Worm (Caenorhabditis elegans): ENCODE data around the gene atf-6.

Gene atf-6

ce11 chrX:12466769-12467168 lies 14.0 kb upstream of the atf-6 start, which contains the start of gene cdf-2:
Gene cdf-2, minus strand, starts transcription at chrX:12466917.
- TF ChIP-seq hmg-4 (GFP tag; optimal IDR thresholded peaks at IDR 0.05) (no peak), scrt-1 (GFP tag; IDR thresholded peaks at IDR 0.05) (no peak), hnd-1 (tag; optimal IDR thresholded peaks at IDR 0.05) (no peak), tbx-11 (GFP tag; IDR thresholded peaks at IDR 0.05) (no peak), ceh-36 (tag; optimal IDR thresholded peaks at IDR 0.05) (no peak), tra-4 (tag; optimal IDR thresholded peaks at IDR 0.05) (no peak), ceh-13 (GFP tag; optimal IDR thresholded peaks at IDR 0.05) (no peak), flt-1 (GFP tag; IDR thresholded peaks at IDR 0.05) (no peak), F13C5.2 (tag; optimal IDR thresholded peaks at IDR 0.05) (no peak), aly-1 (tag; optimal IDR thresholded peaks at IDR 0.05) (no peak), ets-7 (tag; optimal IDR thresholded peaks at IDR 0.05) (no peak), ama-1 (optimal IDR thresholded peaks at IDR 0.05) (no peak), B0310.2 (tag; optimal IDR thresholded peaks at IDR 0.05) (no peak), sea-1 (GFP tag; conservative IDR thresholded peaks at IDR 0.05) (no peak), hmbx-1 (tag; optimal IDR thresholded peaks at IDR 0.05) (no peak), tbx-37 (GFP tag; conservative IDR thresholded peaks at IDR 0.05) (no peak)

- TF ChIP-seq aly-1 (tag; optimal IDR thresholded peaks at IDR 0.05) (no peak), ceh-13 (GFP tag; optimal IDR thresholded peaks at IDR 0.05) (no peak), tbx-37 (GFP tag; conservative IDR thresholded peaks at IDR 0.05) (no peak), scrt-1 (GFP tag; IDR thresholded peaks at IDR 0.05) (no peak), ama-1 (optimal IDR thresholded peaks at IDR 0.05) (no peak), B0310.2 (tag; optimal IDR thresholded peaks at IDR 0.05) (no peak), F13C5.2 (tag; optimal IDR thresholded peaks at IDR 0.05) (no peak), pes-1 (GFP tag; IDR thresholded peaks at IDR 0.05) (no peak), tra-4 (tag; optimal IDR thresholded peaks at IDR 0.05) (no peak), hmg-4 (GFP tag; optimal IDR thresholded peaks at IDR 0.05) (no peak), sea-1 (GFP tag; conservative IDR thresholded peaks at IDR 0.05) (no peak), ceh-36 (tag; optimal IDR thresholded peaks at IDR 0.05) (no peak)
These were observed 13.1 kb upstream of the atf-6 start, which contains the start of gene myo-2 for ce11 chrX:12467660-12468111. Gene myo-2, plus strand, starts transcription at chrX:12468061.

- no peak for TF ChIP-seq B0310.2 (tag; optimal IDR thresholded peaks at IDR 0.05)
- no peak for TF ChIP-seq flt-1 (GFP tag; IDR thresholded peaks at IDR 0.05)
- no peak for TF ChIP-seq sea-1 (GFP tag; conservative IDR thresholded peaks at IDR 0.05)
- TF ChIP-seq F13C5.2 (tag; optimal IDR thresholded peaks at IDR 0.05): no peak
These were observed 10.9 kb upstream of the atf-6 start for ce11 chrX:12469846-12470245.

ce11 chrX:12472232-12472631 lies 8.5 kb upstream of the atf-6 start:
- TF ChIP-seq scrt-1 (GFP tag; IDR thresholded peaks at IDR 0.05) (no peak), ama-1 (optimal IDR thresholded peaks at IDR 0.05) (no peak), ets-7 (tag; optimal IDR thresholded peaks at IDR 0.05) (no peak), tbx-37 (GFP tag; conservative IDR thresholded peaks at IDR 0.05) (no peak), tra-4 (tag; optimal IDR thresholded peaks at IDR 0.05) (no peak), aly-1 (tag; optimal IDR thresholded peaks at IDR 0.05) (no peak)

- TF ChIP-seq hmbx-1 (tag; optimal IDR thresholded peaks at IDR 0.05): no peak
- no peak for TF ChIP-seq ceh-13 (GFP tag; optimal IDR thresholded peaks at IDR 0.05)
These were observed 4.3 kb upstream of the atf-6 start for ce11 chrX:12476412-12476811.

ce11 chrX:12477341-12477740 lies 3.4 kb upstream of the atf-6 start, which contains the start of gene F45E6.1:
Gene F45E6.1, minus strand, starts transcription at chrX:12477441.
- no peak for TF ChIP-seq tbx-11 (GFP tag; IDR thresholded peaks at IDR 0.05)
- TF ChIP-seq tbx-37 (GFP tag; conservative IDR thresholded peaks at IDR 0.05): no peak
- no peak for TF ChIP-seq flt-1 (GFP tag; IDR thresholded peaks at IDR 0.05)
- TF ChIP-seq aly-1 (tag; optimal IDR thresholded peaks at IDR 0.05): no peak
- TF ChIP-seq F13C5.2 (tag; optimal IDR thresholded peaks at IDR 0.05): no peak
- no peak for TF ChIP-seq ceh-36 (tag; optimal IDR thresholded peaks at IDR 0.05)
- TF ChIP-seq hmg-4 (GFP tag; optimal IDR thresholded peaks at IDR 0.05): no peak
- TF ChIP-seq B0310.2 (tag; optimal IDR thresholded peaks at IDR 0.05): no peak
- no peak for TF ChIP-seq tra-4 (tag; optimal IDR thresholded peaks at IDR 0.05)
- TF ChIP-seq sea-1 (GFP tag; conservative IDR thresholded peaks at IDR 0.05): no peak
- no peak for TF ChIP-seq hmbx-1 (tag; optimal IDR thresholded peaks at IDR 0.05)
- no peak for TF ChIP-seq hnd-1 (tag; optimal IDR thresholded peaks at IDR 0.05)
- TF ChIP-seq ceh-13 (GFP tag; optimal IDR thresholded peaks at IDR 0.05): no peak
- TF ChIP-seq ets-7 (tag; optimal IDR thresholded peaks at IDR 0.05): no peak
- TF ChIP-seq pes-1 (GFP tag; IDR thresholded peaks at IDR 0.05): no peak
- no peak for TF ChIP-seq ama-1 (optimal IDR thresholded peaks at IDR 0.05)
- TF ChIP-seq scrt-1 (GFP tag; IDR thresholded peaks at IDR 0.05): no peak

ce11 chrX:12478465-12478864 lies 2.3 kb upstream of the atf-6 start:
- TF ChIP-seq flt-1 (GFP tag; IDR thresholded peaks at IDR 0.05) (no peak), hmg-4 (GFP tag; optimal IDR thresholded peaks at IDR 0.05) (no peak), tra-4 (tag; optimal IDR thresholded peaks at IDR 0.05) (no peak), hnd-1 (tag; optimal IDR thresholded peaks at IDR 0.05) (no peak), hmbx-1 (tag; optimal IDR thresholded peaks at IDR 0.05) (no peak), scrt-1 (GFP tag; IDR thresholded peaks at IDR 0.05) (no peak), ama-1 (optimal IDR thresholded peaks at IDR 0.05) (no peak), tbx-37 (GFP tag; conservative IDR thresholded peaks at IDR 0.05) (no peak), ceh-13 (GFP tag; optimal IDR thresholded peaks at IDR 0.05) (no peak), B0310.2 (tag; optimal IDR thresholded peaks at IDR 0.05) (no peak), F13C5.2 (tag; optimal IDR thresholded peaks at IDR 0.05) (no peak), tbx-11 (GFP tag; IDR thresholded peaks at IDR 0.05) (no peak), sea-1 (GFP tag; conservative IDR thresholded peaks at IDR 0.05) (no peak), pes-1 (GFP tag; IDR thresholded peaks at IDR 0.05) (no peak), ets-7 (tag; optimal IDR thresholded peaks at IDR 0.05) (no peak), ceh-36 (tag; optimal IDR thresholded peaks at IDR 0.05) (no peak), aly-1 (tag; optimal IDR thresholded peaks at IDR 0.05) (no peak)

ce11 chrX:12479027-12479426 lies 1.7 kb upstream of the atf-6 start:
- no peak for TF ChIP-seq pes-1 (GFP tag; IDR thresholded peaks at IDR 0.05)
- TF ChIP-seq hmbx-1 (tag; optimal IDR thresholded peaks at IDR 0.05): no peak
- TF ChIP-seq aly-1 (tag; optimal IDR thresholded peaks at IDR 0.05): no peak
- no peak for TF ChIP-seq F13C5.2 (tag; optimal IDR thresholded peaks at IDR 0.05)
- TF ChIP-seq tra-4 (tag; optimal IDR thresholded peaks at IDR 0.05): no peak
- TF ChIP-seq B0310.2 (tag; optimal IDR thresholded peaks at IDR 0.05): no peak
- no peak for TF ChIP-seq ets-7 (tag; optimal IDR thresholded peaks at IDR 0.05)
- no peak for TF ChIP-seq hmg-4 (GFP tag; optimal IDR thresholded peaks at IDR 0.05)
- no peak for TF ChIP-seq flt-1 (GFP tag; IDR thresholded peaks at IDR 0.05)
- TF ChIP-seq tbx-11 (GFP tag; IDR thresholded peaks at IDR 0.05): no peak
- TF ChIP-seq ceh-13 (GFP tag; optimal IDR thresholded peaks at IDR 0.05): no peak
- TF ChIP-seq tbx-37 (GFP tag; conservative IDR thresholded peaks at IDR 0.05): no peak
- TF ChIP-seq sea-1 (GFP tag; conservative IDR thresholded peaks at IDR 0.05): no peak
- TF ChIP-seq scrt-1 (GFP tag; IDR thresholded peaks at IDR 0.05): no peak
